Worm (Caenorhabditis elegans): Measurements from ENCODE around the gene F49F1.11.
A peak's percentile ranks its signal among the peaks of the same experiment; 100 is the strongest.

F49F1.11 gene

ce11 chrIV:4176659-4177058 is 35.4 kb upstream of the F49F1.11 start (continued):
- no peak for TF ChIP-seq ztf-22 (GFP tag; optimal IDR thresholded peaks at IDR 0.05)
- TF ChIP-seq aptf-3 (GFP tag; IDR thresholded peaks at IDR 0.05), result no peak
- TF ChIP-seq aptf-2 (GFP tag; conservative IDR thresholded peaks at IDR 0.05), result no peak
- no peak for TF ChIP-seq mel-28 (tag; optimal IDR thresholded peaks at IDR 0.05; ENCODE audit: borderline replicate concordance)
- no peak for TF ChIP-seq ekl-4 (GFP tag; IDR thresholded peaks at IDR 0.05)
- TF ChIP-seq efl-1 (GFP tag; optimal IDR thresholded peaks at IDR 0.05), result peak; percentile 32
- TF ChIP-seq pha-4 (tag; optimal IDR thresholded peaks at IDR 0.05), result no peak
- no peak for TF ChIP-seq ets-4 (GFP tag; optimal IDR thresholded peaks at IDR 0.05)
- no peak for TF ChIP-seq ZK185.1 (tag; optimal IDR thresholded peaks at IDR 0.05; ENCODE audit: poor library complexity, severe bottlenecking)
- no peak for TF ChIP-seq tbx-9 (tag; optimal IDR thresholded peaks at IDR 0.05; ENCODE audit: borderline replicate concordance)
- TF ChIP-seq akir-1 (GFP tag; optimal IDR thresholded peaks at IDR 0.05), result no peak
- peak; percentile 32; the same call in 1 of the 2 replicates for TF ChIP-seq D2030.7 (GFP tag; IDR thresholded peaks at IDR 0.05)
- no peak for TF ChIP-seq F33H1.4 (GFP tag; IDR thresholded peaks at IDR 0.05)

DNA sequence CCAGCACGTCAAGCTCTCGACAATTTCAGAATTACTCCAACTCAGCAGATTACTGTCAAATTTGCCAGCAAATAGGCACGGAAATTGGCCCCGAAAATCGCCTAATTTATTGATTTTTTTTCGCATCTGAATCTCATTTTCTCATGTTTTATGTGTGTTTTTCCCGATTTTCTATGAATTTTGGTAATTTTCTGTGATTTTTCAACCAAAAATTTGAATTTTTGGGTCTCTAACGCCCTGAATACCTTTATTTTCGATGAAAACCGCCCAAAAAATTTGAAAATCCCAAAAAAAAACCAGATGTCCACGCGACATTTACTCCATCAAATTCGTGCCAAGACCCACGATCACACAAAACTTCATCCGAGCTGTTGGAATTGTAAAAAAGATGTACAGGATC is 34.9 kb upstream of the F49F1.11 start, which contains the start of gene dnj-15:
Gene dnj-15 (plus strand): TSS at position 301 of the 400 bp plus-strand sequence.
- TF ChIP-seq F57A8.1 (GFP tag; optimal IDR thresholded peaks at IDR 0.05) (no peak), mel-28 (tag; optimal IDR thresholded peaks at IDR 0.05; ENCODE audit: borderline replicate concordance) (no peak), efl-1 (GFP tag; optimal IDR thresholded peaks at IDR 0.05) (no peak), attf-6 (GFP tag; IDR thresholded peaks at IDR 0.05) (no peak), F23B12.7 (tag; optimal IDR thresholded peaks at IDR 0.05; ENCODE audit: insufficient read depth) (no peak), hsf-1 (GFP tag; IDR thresholded peaks at IDR 0.05) (no peak), ztf-6 (GFP tag; IDR thresholded peaks at IDR 0.05) (no peak), rcor-1 (GFP tag; IDR thresholded peaks at IDR 0.05) (no peak), snpc-4 (GFP tag; optimal IDR thresholded peaks at IDR 0.05) (no peak), snpc-4 (tag; optimal IDR thresholded peaks at IDR 0.05) (no peak), attf-5 (GFP tag; optimal IDR thresholded peaks at IDR 0.05) (no peak), mes-4 (tag; optimal IDR thresholded peaks at IDR 0.05) (no peak), nfya-2 (GFP tag; IDR thresholded peaks at IDR 0.05) (no peak), nhr-27 (tag; optimal IDR thresholded peaks at IDR 0.05) (no peak), sea-2 (GFP tag; IDR thresholded peaks at IDR 0.05) (no peak), unc-130 (GFP tag; optimal IDR thresholded peaks at IDR 0.05) (no peak), B0261.1 (tag; optimal IDR thresholded peaks at IDR 0.05) (no peak)

ce11 chrIV:4173789-4174188 is 32.6 kb upstream of the F49F1.11 start, which contains the start of gene rnp-3:
TSS of gene rnp-3 (plus strand) at chrIV:4174089.
- TF ChIP-seq snpc-1.3 (tag; optimal IDR thresholded peaks at IDR 0.05; ENCODE audit: insufficient read depth) (no peak), madf-10 (tag; optimal IDR thresholded peaks at IDR 0.05) (no peak), nfya-1 (tag; optimal IDR thresholded peaks at IDR 0.05; ENCODE audit: borderline replicate concordance, insufficient read depth) (no peak), bed-2 (GFP tag; IDR thresholded peaks at IDR 0.05) (no peak), dox-1 (GFP tag; IDR thresholded peaks at IDR 0.05) (no peak), sdz-38 (tag; optimal IDR thresholded peaks at IDR 0.05) (no peak), sea-2 (GFP tag; IDR thresholded peaks at IDR 0.05) (no peak), ccch-3 (GFP tag; optimal IDR thresholded peaks at IDR 0.05) (no peak), hrde-1 (tag; optimal IDR thresholded peaks at IDR 0.05; ENCODE audit: borderline replicate concordance) (no peak), zfh-2 (GFP tag; conservative IDR thresholded peaks at IDR 0.05) (no peak), unc-62 (GFP tag; optimal IDR thresholded peaks at IDR 0.05) (no peak), nfyb-1 (GFP tag; IDR thresholded peaks at IDR 0.05) (no peak), xnd-1 (tag; optimal IDR thresholded peaks at IDR 0.05) (no peak), lin-26 (GFP tag; IDR thresholded peaks at IDR 0.05) (no peak), nhr-179 (tag; optimal IDR thresholded peaks at IDR 0.05) (no peak), B0336.3 (GFP tag; IDR thresholded peaks at IDR 0.05) (no peak), mel-28 (tag; optimal IDR thresholded peaks at IDR 0.05; ENCODE audit: borderline replicate concordance) (no peak), dpl-1 (GFP tag; optimal IDR thresholded peaks at IDR 0.05) (no peak)

Measured in whole organism, young adult.